Fruit fly (Drosophila melanogaster) whole organism, embryonic: ENCODE results near the gene rk.
A peak's percentile ranks its signal among the peaks of the same experiment; 100 is the strongest.

Source experiments
- ATbp ChIP-seq: fragments of 200-800 bp; sonication (Bioruptor generic); optimal IDR thresholded peaks from 2 replicates; lab custom pipeline; 2017; ENCODE audit warnings: missing biosample characterization, mild to moderate bottlenecking, missing genetic modification characterization, missing genetic modification reagents
- Adf1 ChIP-seq: fragments of 200-800 bp; sonication (Bioruptor generic); IDR thresholded peaks from 2 replicates; pipeline ENCODE4 v1.3.6; 2022; ENCODE audit warnings: missing biosample characterization, missing genetic modification characterization
- CG2199 ChIP-seq: fragments of 200-800 bp; sonication (Bioruptor generic); IDR thresholded peaks from 3 replicates; pipeline ENCODE4 v1.3.6; 2022; ENCODE audit warnings: missing biosample characterization, missing genetic modification characterization
- CG9215 ChIP-seq: fragments of 200-800 bp; sonication (Bioruptor generic); IDR thresholded peaks from 2 replicates; pipeline ENCODE4 v1.3.6; 2022; ENCODE audit warnings: missing biosample characterization, missing genetic modification characterization
- HLH4C ChIP-seq: fragments of 200-800 bp; sonication (Bioruptor generic); IDR thresholded peaks from 3 replicates; pipeline ENCODE4 v1.3.6; 2022; ENCODE audit warnings: missing biosample characterization, missing genetic modification characterization; ENCODE audit not compliant: partially characterized antibody
- cad ChIP-seq: fragments of >200 bp; optimal IDR thresholded peaks from 2 replicates; lab custom pipeline; 2017; ENCODE audit warnings: missing biosample characterization, missing genetic modification characterization
- her ChIP-seq: fragments of 200-800 bp; sonication (Bioruptor generic); optimal IDR thresholded peaks from 2 replicates; lab custom pipeline; 2016; ENCODE audit warnings: missing biosample characterization, missing genetic modification characterization
- sr ChIP-seq: fragments of 200-800 bp; sonication (Bioruptor generic); IDR thresholded peaks from 3 replicates; pipeline ENCODE4 v1.3.6; 2022; ENCODE audit warnings: missing biosample characterization, missing genetic modification characterization

Gene rk

dm6 chr2L:13934542-13935065 lies 66.4 kb downstream of the rk start, which contains the start of gene Vajk2 (continued):
- TF ChIP-seq cad (no peak), CG2199 (no peak), her (GFP tag; lab: Kevin White, UChicago) (no peak), HLH4C (GFP tag; lab: Robert Waterston, UW) (no peak), CG9215 (GFP tag; lab: Robert Waterston, UW) (no peak), Adf1 (GFP tag; lab: Robert Waterston, UW) (peak; percentile 68), sr (GFP tag; lab: Robert Waterston, UW) (no peak), ATbp (GFP tag; lab: Kevin White, UChicago) (no peak)
